Fruit fly (Drosophila melanogaster): ENCODE results near the gene CG43145.
A peak's percentile ranks its signal among the peaks of the same experiment; 100 is the strongest.

CG43145 gene

dm6 chr2L:3695361-3695818 lies 6.2 kb upstream of the CG43145 start, which contains the start of gene CG16713:
Gene CG16713, minus strand, starts transcription at chr2L:3695411.
- TF ChIP-seq svp (GFP tag) (peak; percentile 83), CG10631 (GFP tag; optimal IDR thresholded peaks at IDR 0.05) (no peak), CG34406 (GFP tag; optimal IDR thresholded peaks at IDR 0.05) (no peak), Met (GFP tag; optimal IDR thresholded peaks at IDR 0.05) (no peak), CG9139 (GFP tag; optimal IDR thresholded peaks at IDR 0.05) (no peak), CG11294 (GFP tag; IDR thresholded peaks at IDR 0.05) (no peak), Ets96B (tag; optimal IDR thresholded peaks at IDR 0.05) (no peak), fd59A (GFP tag; optimal IDR thresholded peaks at IDR 0.05) (no peak), Lpt (GFP tag; optimal IDR thresholded peaks at IDR 0.05) (no peak), net (GFP tag; optimal IDR thresholded peaks at IDR 0.05) (no peak), fkh (GFP tag; optimal IDR thresholded peaks at IDR 0.05) (peak; percentile 11), CG1621 (tag; optimal IDR thresholded peaks at IDR 0.05) (no peak), esn (GFP tag; optimal IDR thresholded peaks at IDR 0.05) (no peak), lz (GFP tag; optimal IDR thresholded peaks at IDR 0.05) (no peak), CG15336 (GFP tag; IDR thresholded peaks at IDR 0.05) (no peak), acj6 (GFP tag; optimal IDR thresholded peaks at IDR 0.05) (no peak), Hr39 (GFP tag; optimal IDR thresholded peaks at IDR 0.05) (no peak), CG6808 (GFP tag; optimal IDR thresholded peaks at IDR 0.05) (no peak), Eip78C (GFP tag) (peak; percentile 12)

dm6 chr2L:3696438-3696837 lies 5.2 kb upstream of the CG43145 start, which contains the start of gene IM33:
Gene IM33, minus strand, starts transcription at chr2L:3696658.
- TF ChIP-seq CG3919 (GFP tag; optimal IDR thresholded peaks at IDR 0.05), result no peak
- TF ChIP-seq CG6792 (GFP tag; optimal IDR thresholded peaks at IDR 0.05), result no peak
- TF ChIP-seq CG4318 (GFP tag; optimal IDR thresholded peaks at IDR 0.05), result no peak
- TF ChIP-seq Eip78C (GFP tag), result no peak
- no peak for TF ChIP-seq fd59A (GFP tag; optimal IDR thresholded peaks at IDR 0.05)
- TF ChIP-seq esn (GFP tag; optimal IDR thresholded peaks at IDR 0.05), result no peak
- no peak for TF ChIP-seq cyc (GFP tag; optimal IDR thresholded peaks at IDR 0.05)
- no peak for TF ChIP-seq CG34406 (GFP tag; optimal IDR thresholded peaks at IDR 0.05)
- no peak for TF ChIP-seq Sox102F (GFP tag; optimal IDR thresholded peaks at IDR 0.05)
- no peak for TF ChIP-seq Sox14 (GFP tag; optimal IDR thresholded peaks at IDR 0.05)
- TF ChIP-seq Eip93F (GFP tag; optimal IDR thresholded peaks at IDR 0.05), result no peak
- TF ChIP-seq achi (GFP tag; optimal IDR thresholded peaks at IDR 0.05), result no peak
- no peak for TF ChIP-seq CG6808 (GFP tag; optimal IDR thresholded peaks at IDR 0.05)
- TF ChIP-seq Ets21C (GFP tag; optimal IDR thresholded peaks at IDR 0.05), result no peak

dm6 chr2L:3697772-3698171 lies 3.9 kb upstream of the CG43145 start, which contains the start of gene CG3604:
Gene CG3604, minus strand, starts transcription at chr2L:3697872.
- TF ChIP-seq Sox102F (GFP tag; optimal IDR thresholded peaks at IDR 0.05) (no peak), svp (GFP tag) (peak; percentile 33)

- TF ChIP-seq net (GFP tag; optimal IDR thresholded peaks at IDR 0.05), result no peak
- TF ChIP-seq CG10631 (GFP tag; optimal IDR thresholded peaks at IDR 0.05), result no peak
- no peak for TF ChIP-seq CG34406 (GFP tag; optimal IDR thresholded peaks at IDR 0.05)
- TF ChIP-seq Hr4 (GFP tag; optimal IDR thresholded peaks at IDR 0.05), result no peak
- TF ChIP-seq CG11762 (GFP tag; optimal IDR thresholded peaks at IDR 0.05; ENCODE audit: insufficient read depth), result no peak
- no peak for TF ChIP-seq CG7368 (GFP tag; optimal IDR thresholded peaks at IDR 0.05)
- no peak for TF ChIP-seq salr (GFP tag; optimal IDR thresholded peaks at IDR 0.05)
- TF ChIP-seq dac (GFP tag; optimal IDR thresholded peaks at IDR 0.05), result no peak
- TF ChIP-seq lz (GFP tag; optimal IDR thresholded peaks at IDR 0.05), result no peak
- TF ChIP-seq CG3032 (tag; optimal IDR thresholded peaks at IDR 0.05), result no peak
- no peak for TF ChIP-seq spab (GFP tag; optimal IDR thresholded peaks at IDR 0.05)
- TF ChIP-seq CG1621 (tag; optimal IDR thresholded peaks at IDR 0.05), result no peak
- no peak for TF ChIP-seq fd85E (GFP tag; optimal IDR thresholded peaks at IDR 0.05)
- no peak for TF ChIP-seq CG6792 (GFP tag; optimal IDR thresholded peaks at IDR 0.05)
- no peak for TF ChIP-seq CG10669 (GFP tag; optimal IDR thresholded peaks at IDR 0.05)
These were observed 2.6 kb upstream of the CG43145 start, which contains the start of the genes CG10031 and CG42464 for dm6 chr2L:3698992-3699514. Gene CG10031, minus strand, starts transcription at chr2L:3699092. Gene CG42464, plus strand, starts transcription at chr2L:3699464.
